Worm (Caenorhabditis elegans) whole organism, late embryonic: ENCODE data around the gene clec-217.

Experiments
- C38D4.7 ChIP-seq: fragments of 200-800 bp; sonication (Bioruptor generic); optimal IDR thresholded peaks from 2 replicates; lab custom pipeline; 2018; ENCODE audit warnings: mild to moderate bottlenecking, missing genetic modification characterization, moderate library complexity, missing compliant biosample characterization
- F13H6.1 ChIP-seq: sonication (generic microtip); optimal IDR thresholded peaks from 2 replicates; lab custom pipeline; 2016; ENCODE audit warnings: missing genetic modification characterization, missing compliant biosample characterization
- ahr-1 ChIP-seq: sonication (generic microtip); optimal IDR thresholded peaks from 2 replicates; lab custom pipeline; 2016; ENCODE audit warnings: missing genetic modification characterization, missing compliant biosample characterization
- ceh-14 ChIP-seq: sonication (generic microtip); optimal IDR thresholded peaks from 2 replicates; lab custom pipeline; 2016; ENCODE audit warnings: missing genotype, missing genetic modification characterization, missing compliant biosample characterization
- ceh-18 ChIP-seq: sonication (generic microtip); optimal IDR thresholded peaks from 2 replicates; lab custom pipeline; 2016; ENCODE audit warnings: missing genetic modification characterization, missing compliant biosample characterization
- ceh-19 ChIP-seq: fragments of 200-800 bp; sonication (Bioruptor generic); optimal IDR thresholded peaks from 2 replicates; lab custom pipeline; 2018; ENCODE audit warnings: mild to moderate bottlenecking, missing genetic modification characterization, missing compliant biosample characterization
- ceh-2 ChIP-seq: sonication (generic microtip); optimal IDR thresholded peaks from 2 replicates; lab custom pipeline; 2016; ENCODE audit warnings: missing genotype, missing genetic modification characterization, missing compliant biosample characterization
- ceh-22 ChIP-seq: sonication (generic microtip); optimal IDR thresholded peaks from 2 replicates; lab custom pipeline; 2017; ENCODE audit warnings: missing biosample characterization, missing genetic modification characterization
- ceh-31 ChIP-seq: sonication (generic microtip); optimal IDR thresholded peaks from 2 replicates; lab custom pipeline; 2016; ENCODE audit warnings: missing genetic modification characterization, missing compliant biosample characterization
- ceh-9 ChIP-seq: sonication (generic microtip); optimal IDR thresholded peaks from 2 replicates; lab custom pipeline; 2016; ENCODE audit warnings: mild to moderate bottlenecking, missing genetic modification characterization, inconsistent platforms, missing compliant biosample characterization
- che-1 ChIP-seq: sonication (generic microtip); optimal IDR thresholded peaks from 2 replicates; lab custom pipeline; 2016; ENCODE audit warnings: mild to moderate bottlenecking, missing genetic modification characterization, missing compliant biosample characterization
- dve-1 ChIP-seq: sonication (generic microtip); optimal IDR thresholded peaks from 2 replicates; lab custom pipeline; 2017; ENCODE audit warnings: antibody characterized with exemption, mild to moderate bottlenecking, missing genetic modification characterization, missing compliant biosample characterization
- eyg-1 ChIP-seq: sonication (generic microtip); optimal IDR thresholded peaks from 2 replicates; lab custom pipeline; 2016; ENCODE audit warnings: missing genotype, missing genetic modification characterization, missing compliant biosample characterization
- fkh-6 ChIP-seq: sonication (generic microtip); optimal IDR thresholded peaks from 2 replicates; lab custom pipeline; 2016; ENCODE audit warnings: missing genetic modification characterization, missing compliant biosample characterization
- gmeb-2 ChIP-seq: sonication (generic microtip); optimal IDR thresholded peaks from 2 replicates; lab custom pipeline; 2016; ENCODE audit warnings: missing genetic modification characterization, inconsistent platforms, missing compliant biosample characterization
- hlh-13 ChIP-seq: fragments of 200-800 bp; sonication (Bioruptor generic); optimal IDR thresholded peaks from 2 replicates; lab custom pipeline; 2018; ENCODE audit warnings: mild to moderate bottlenecking, missing genetic modification characterization, missing compliant biosample characterization
- hlh-30 ChIP-seq: sonication (generic microtip); optimal IDR thresholded peaks from 2 replicates; lab custom pipeline; 2017; ENCODE audit warnings: antibody characterized with exemption, missing genetic modification characterization, missing compliant biosample characterization; ENCODE audit not compliant: insufficient read depth
- hlh-6 ChIP-seq: sonication (generic microtip); optimal IDR thresholded peaks from 2 replicates; lab custom pipeline; 2016; ENCODE audit warnings: missing genotype, missing genetic modification characterization, missing compliant biosample characterization
- hlh-8 ChIP-seq: sonication (generic microtip); optimal IDR thresholded peaks from 2 replicates; lab custom pipeline; 2016; ENCODE audit warnings: missing genotype, missing genetic modification characterization, missing compliant biosample characterization
- lin-11 ChIP-seq: fragments of 200-800 bp; sonication (Bioruptor generic); optimal IDR thresholded peaks from 2 replicates; lab custom pipeline; 2018; ENCODE audit warnings: mild to moderate bottlenecking, missing genetic modification characterization, missing compliant biosample characterization
- mec-3 ChIP-seq: sonication (generic microtip); optimal IDR thresholded peaks from 2 replicates; lab custom pipeline; 2016; ENCODE audit warnings: borderline replicate concordance, missing genetic modification characterization, missing compliant biosample characterization
- nfya-1 ChIP-seq: sonication (generic microtip); optimal IDR thresholded peaks from 2 replicates; lab custom pipeline; 2017; ENCODE audit warnings: missing genetic modification characterization, mild to moderate bottlenecking, missing compliant biosample characterization, antibody characterized with exemption, moderate library complexity
- odd-2 ChIP-seq: sonication (generic microtip); optimal IDR thresholded peaks from 2 replicates; lab custom pipeline; 2017; ENCODE audit warnings: antibody characterized with exemption, mild to moderate bottlenecking, missing genetic modification characterization, missing compliant biosample characterization
- pag-3 ChIP-seq: sonication (generic microtip); optimal IDR thresholded peaks from 2 replicates; lab custom pipeline; 2016; ENCODE audit warnings: missing compliant biosample characterization, missing genetic modification characterization, borderline replicate concordance
- pax-1 ChIP-seq: fragments of 150-350 bp; optimal IDR thresholded peaks from 2 replicates; lab custom pipeline; 2014; ENCODE audit warnings: missing biosample characterization, missing genetic modification characterization
- pha-4 ChIP-seq: fragments of 150-350 bp; optimal IDR thresholded peaks from 2 replicates; lab custom pipeline; 2018; ENCODE audit warnings: missing biosample characterization, missing genetic modification reagents, missing genetic modification characterization
- ref-2 ChIP-seq: sonication (generic microtip); optimal IDR thresholded peaks from 2 replicates; lab custom pipeline; 2016; ENCODE audit warnings: missing genetic modification characterization, missing compliant biosample characterization
- rnt-1 ChIP-seq: sonication (generic microtip); optimal IDR thresholded peaks from 2 replicates; lab custom pipeline; 2016; ENCODE audit warnings: missing genetic modification characterization, missing compliant biosample characterization
- sox-2 ChIP-seq: fragments of 200-800 bp; sonication (Bioruptor generic); IDR thresholded peaks from 2 replicates; pipeline ENCODE4 v1.3.6; 2022; ENCODE audit warnings: missing genetic modification reagents, missing genetic modification characterization, missing compliant biosample characterization
- sox-4 ChIP-seq: sonication (generic microtip); optimal IDR thresholded peaks from 2 replicates; lab custom pipeline; 2017; ENCODE audit warnings: mild to moderate bottlenecking, missing genetic modification characterization, inconsistent platforms, missing compliant biosample characterization
- syd-9 ChIP-seq: sonication (generic microtip); optimal IDR thresholded peaks from 2 replicates; lab custom pipeline; 2016; ENCODE audit warnings: mild to moderate bottlenecking, missing genetic modification characterization, moderate library complexity, missing compliant biosample characterization
- ttx-3 ChIP-seq: sonication (generic microtip); optimal IDR thresholded peaks from 2 replicates; lab custom pipeline; 2016; ENCODE audit warnings: missing genetic modification reagents, missing genetic modification characterization, missing compliant biosample characterization
- unc-42 ChIP-seq: sonication (generic microtip); optimal IDR thresholded peaks from 2 replicates; lab custom pipeline; 2016; ENCODE audit warnings: missing genotype, missing genetic modification characterization, missing compliant biosample characterization
- zip-5 ChIP-seq: sonication (generic microtip); optimal IDR thresholded peaks from 2 replicates; lab custom pipeline; 2016; ENCODE audit warnings: missing genetic modification characterization, missing compliant biosample characterization
- ztf-16 ChIP-seq: sonication (generic microtip); optimal IDR thresholded peaks from 2 replicates; lab custom pipeline; 2017; ENCODE audit warnings: missing genetic modification characterization, missing compliant biosample characterization

The clec-217 gene

DNA sequence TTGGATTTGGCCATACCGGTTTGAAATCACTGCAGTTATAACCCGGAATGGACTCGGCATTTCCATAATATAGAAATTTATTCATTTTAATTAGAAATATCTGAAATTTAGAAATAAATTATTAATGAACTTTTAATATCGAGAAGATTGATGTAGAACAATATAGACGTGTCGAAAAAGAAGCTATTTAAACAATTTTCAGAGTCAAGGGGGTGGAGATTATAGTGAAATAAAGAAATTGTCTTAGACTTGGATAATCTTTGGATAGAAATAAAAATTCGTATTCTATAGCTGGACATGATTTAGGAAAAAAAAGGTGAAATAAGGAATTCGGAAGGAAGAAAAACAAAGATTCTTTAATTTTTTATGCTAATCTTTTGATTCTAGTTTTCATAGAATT lies 18.3 kb downstream of the clec-217 start, which contains the start of gene srt-53:
Gene srt-53 (minus strand): TSS at position 101 of the 400 bp plus-strand sequence.
- TF ChIP-seq fkh-6 (tag; lab: Kevin White, UChicago) (no peak), mec-3 (no peak), F13H6.1 (no peak), sox-2 (GFP tag; lab: Robert Waterston, UW) (no peak), pag-3 (tag; lab: Kevin White, UChicago) (no peak), ceh-22 (tag; lab: Kevin White, UChicago) (no peak), pha-4 (tag; lab: Kevin White, UChicago) (no peak), ahr-1 (tag; lab: Kevin White, UChicago) (no peak), dve-1 (tag; lab: Kevin White, UChicago) (no peak), che-1 (tag; lab: Kevin White, UChicago) (no peak), eyg-1 (tag; lab: Kevin White, UChicago) (no peak), hlh-8 (no peak), rnt-1 (no peak), syd-9 (tag; lab: Kevin White, UChicago) (no peak), ceh-18 (no peak), ceh-14 (tag; lab: Kevin White, UChicago) (no peak), gmeb-2 (tag; lab: Kevin White, UChicago) (no peak), ref-2 (tag; lab: Kevin White, UChicago) (no peak), zip-5 (no peak)
- TF ChIP-seq, all 69 proteins: peak for 0

DNA sequence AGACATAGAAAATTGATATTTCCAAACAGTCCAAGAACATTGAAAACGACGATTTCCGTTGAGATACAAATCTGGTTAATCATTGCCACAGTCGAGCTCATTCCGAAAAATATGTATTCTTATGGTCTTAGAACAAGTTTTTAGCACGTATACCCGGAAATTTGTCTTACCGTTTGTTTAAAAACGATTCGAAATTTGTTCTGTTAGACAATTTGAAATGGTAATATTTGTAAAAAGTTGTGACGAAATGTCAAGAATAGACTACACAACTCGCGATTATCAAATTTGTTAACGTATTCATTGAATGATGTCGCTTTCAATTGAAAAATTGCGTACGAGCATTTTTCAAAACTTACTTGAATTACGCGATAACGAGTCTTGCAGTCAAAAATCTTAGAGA lies 21.5 kb downstream of the clec-217 start, which contains the start of gene srsx-3:
Gene srsx-3 (minus strand): TSS at position 101 of the 400 bp plus-strand sequence.
- no peak for TF ChIP-seq pha-4 (tag; lab: Kevin White, UChicago)
- no peak for TF ChIP-seq lin-11 (tag; lab: Kevin White, UChicago)
- TF ChIP-seq odd-2 (tag; lab: Kevin White, UChicago): no peak
- TF ChIP-seq ceh-2: no peak
- no peak for TF ChIP-seq syd-9 (tag; lab: Kevin White, UChicago)
- no peak for TF ChIP-seq ahr-1 (tag; lab: Kevin White, UChicago)
- TF ChIP-seq fkh-6 (tag; lab: Kevin White, UChicago): no peak
- no peak for TF ChIP-seq pax-1 (tag; lab: Kevin White, UChicago)
- no peak for TF ChIP-seq ceh-19 (GFP tag; lab: Kevin White, UChicago)
- TF ChIP-seq mec-3: no peak
- no peak for TF ChIP-seq sox-4 (tag; lab: Kevin White, UChicago)
- no peak for TF ChIP-seq ttx-3 (tag; lab: Kevin White, UChicago)
- TF ChIP-seq hlh-13 (GFP tag; lab: Kevin White, UChicago): no peak
- TF ChIP-seq ceh-31 (tag; lab: Kevin White, UChicago): no peak
- no peak for TF ChIP-seq dve-1 (tag; lab: Kevin White, UChicago)
- no peak for TF ChIP-seq unc-42 (tag; lab: Kevin White, UChicago)
- no peak for TF ChIP-seq hlh-6 (tag; lab: Kevin White, UChicago)
- no peak for TF ChIP-seq hlh-30 (tag; lab: Kevin White, UChicago)
- no peak for TF ChIP-seq C38D4.7 (GFP tag; lab: Kevin White, UChicago)

DNA sequence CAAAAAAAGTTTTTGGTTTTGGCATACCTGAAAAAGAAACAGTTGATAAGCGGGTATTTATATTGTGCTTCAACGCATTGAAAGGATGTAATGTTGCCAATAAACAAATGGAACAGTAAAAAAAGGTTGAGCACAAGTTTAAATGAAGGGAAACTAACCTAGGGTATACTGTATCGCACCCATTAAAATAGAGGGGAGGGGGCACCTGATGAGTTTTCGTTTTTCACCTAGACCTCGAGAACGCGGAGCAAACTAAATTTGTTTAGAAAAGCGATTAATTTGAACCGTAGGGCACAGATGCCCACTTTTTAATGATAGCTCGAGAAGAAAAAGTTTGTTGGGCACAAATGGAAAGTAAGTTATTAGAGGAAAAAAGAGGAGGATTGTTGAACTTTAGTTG lies 25.6 kb downstream of the clec-217 start, which contains the start of gene ncx-10:
Gene ncx-10 (minus strand): TSS at position 101 of the 400 bp plus-strand sequence.
- TF ChIP-seq sox-4 (tag; lab: Kevin White, UChicago): no peak
- no peak for TF ChIP-seq nfya-1 (tag; lab: Kevin White, UChicago)
- no peak for TF ChIP-seq syd-9 (tag; lab: Kevin White, UChicago)
- no peak for TF ChIP-seq ceh-9 (tag; lab: Kevin White, UChicago)

DNA sequence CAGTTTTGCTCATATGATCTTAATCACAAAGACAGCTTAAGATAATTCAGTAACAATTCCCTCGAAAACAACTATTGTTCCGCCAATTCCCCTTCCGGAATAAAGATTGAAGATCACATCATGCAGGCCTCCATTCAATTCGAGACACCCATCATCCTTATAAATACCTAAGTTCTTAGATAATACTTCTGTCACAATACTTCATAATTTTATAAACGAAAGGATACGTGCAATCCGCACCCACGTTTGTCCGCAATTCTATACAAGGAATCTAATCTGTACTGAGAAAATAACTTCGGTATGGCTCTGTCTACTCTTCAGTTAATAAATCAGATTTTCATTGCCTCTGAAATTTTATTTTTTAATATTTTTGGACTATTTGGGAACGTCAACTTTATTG lies 30.0 kb downstream of the clec-217 start, which contains the start of gene srsx-5:
Gene srsx-5 (plus strand): TSS at position 301 of the 400 bp plus-strand sequence.
- TF ChIP-seq ceh-2 (no peak), pax-1 (tag; lab: Kevin White, UChicago) (no peak), ztf-16 (tag; lab: Kevin White, UChicago) (no peak)
